Fruit fly (Drosophila melanogaster): ENCODE measurements around the gene CG15754.

- TF ChIP-seq CG5204 (GFP tag; optimal IDR thresholded peaks at IDR 0.05) (no peak), cnc (optimal IDR thresholded peaks at IDR 0.05) (no peak), Crg-1 (GFP tag; optimal IDR thresholded peaks at IDR 0.05) (no peak), CG1620 (GFP tag; optimal IDR thresholded peaks at IDR 0.05) (peak; percentile 15), CG33017 (tag; optimal IDR thresholded peaks at IDR 0.05) (no peak), bab1 (GFP tag; optimal IDR thresholded peaks at IDR 0.05) (no peak), toe (GFP tag; optimal IDR thresholded peaks at IDR 0.05) (no peak), Hr96 (GFP tag; optimal IDR thresholded peaks at IDR 0.05) (no peak), CG12768 (GFP tag; optimal IDR thresholded peaks at IDR 0.05) (no peak), kay (GFP tag; ENCODE audit: borderline replicate concordance) (peak; percentile 22), ovo (GFP tag; optimal IDR thresholded peaks at IDR 0.05) (no peak), CG14711 (tag; optimal IDR thresholded peaks at IDR 0.05) (no peak), pad (GFP tag; optimal IDR thresholded peaks at IDR 0.05) (no peak)
Observed at dm6 chrX:13570255-13570654, 42.4 kb downstream of the CG15754 start.

Data from whole organism, adult.